Fruit fly (Drosophila melanogaster): Measurements from ENCODE around the gene pasi2.

pasi2 gene

DNA sequence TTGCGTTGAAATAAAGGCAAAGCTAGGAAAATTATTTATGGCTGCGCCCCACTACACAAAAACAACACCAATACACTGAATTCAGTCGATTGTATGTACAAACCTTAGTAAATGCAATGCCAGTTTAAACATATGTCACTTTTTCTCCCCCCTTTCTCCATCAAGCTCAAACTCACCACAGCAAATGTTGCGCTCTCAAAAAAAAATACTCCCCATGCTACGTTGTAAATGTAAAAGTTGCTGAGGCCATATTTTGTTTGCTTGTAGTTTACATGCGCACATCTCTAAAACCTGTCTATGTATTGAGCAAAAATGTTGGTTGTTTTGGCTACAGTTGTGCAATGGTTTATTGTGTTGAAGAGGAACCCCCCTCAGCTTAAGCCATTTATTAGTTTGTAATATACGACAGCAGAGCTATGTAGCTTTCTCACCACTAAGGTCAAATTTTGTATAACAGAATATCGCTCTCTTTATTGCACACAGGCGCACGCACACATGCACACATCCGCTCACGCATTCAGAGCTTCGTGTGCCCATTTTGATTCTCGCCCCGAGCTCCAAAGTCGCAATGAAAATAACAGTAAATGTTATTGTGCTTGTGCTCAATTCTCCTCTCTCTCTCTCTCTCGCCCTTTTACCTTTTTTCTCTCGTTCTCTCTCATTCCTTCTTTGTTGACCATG lies 17.8 kb downstream of the pasi2 start:
- TF ChIP-seq CTCF (optimal IDR thresholded peaks at IDR 0.05) = no peak
- TF ChIP-seq CG8478 (optimal IDR thresholded peaks at IDR 0.05) = no peak

DNA sequence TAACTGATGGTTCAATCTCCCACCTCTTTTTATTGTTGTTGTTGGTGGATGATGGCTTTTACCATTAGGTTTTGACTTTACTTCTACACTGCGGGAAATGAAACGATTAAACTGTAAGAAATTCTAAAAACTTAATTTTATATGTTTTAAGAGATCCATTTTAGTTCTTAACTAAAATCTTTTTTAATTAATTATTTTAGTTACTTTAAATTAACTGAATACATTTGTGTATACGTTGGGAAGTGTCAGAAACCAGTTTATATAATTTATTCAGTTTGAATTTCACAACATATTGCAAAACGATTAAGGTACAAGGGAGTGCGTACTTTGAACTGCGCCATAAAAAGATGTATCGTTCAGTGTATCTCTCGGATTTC lies 18.3 kb downstream of the pasi2 start:
- no peak for TF ChIP-seq CTCF (optimal IDR thresholded peaks at IDR 0.05)

DNA sequence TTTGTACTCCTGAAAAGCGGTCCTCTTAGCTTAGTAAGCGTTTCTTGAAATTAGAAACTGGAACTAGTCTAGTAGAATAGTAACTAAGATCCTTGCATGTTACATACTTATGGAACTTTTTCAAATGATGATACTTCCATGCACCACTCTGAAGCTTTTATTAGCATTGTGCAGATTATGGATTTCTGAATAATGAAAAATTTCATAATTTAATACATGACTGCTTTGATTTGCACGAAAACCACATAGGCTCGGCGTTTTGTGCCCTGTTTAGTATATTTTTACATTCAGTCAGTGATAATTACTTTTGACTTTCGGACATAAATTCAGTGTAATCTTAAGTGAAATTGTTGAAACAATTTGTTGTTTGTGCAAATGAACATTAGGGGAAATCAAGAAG lies 20.2 kb downstream of the pasi2 start, which contains the start of gene CG43675:
TSS of gene CG43675 (plus strand) at position 301 of the 400 bp plus-strand sequence.
- TF ChIP-seq CG8478 (optimal IDR thresholded peaks at IDR 0.05) (no peak), CTCF (optimal IDR thresholded peaks at IDR 0.05) (no peak)

DNA sequence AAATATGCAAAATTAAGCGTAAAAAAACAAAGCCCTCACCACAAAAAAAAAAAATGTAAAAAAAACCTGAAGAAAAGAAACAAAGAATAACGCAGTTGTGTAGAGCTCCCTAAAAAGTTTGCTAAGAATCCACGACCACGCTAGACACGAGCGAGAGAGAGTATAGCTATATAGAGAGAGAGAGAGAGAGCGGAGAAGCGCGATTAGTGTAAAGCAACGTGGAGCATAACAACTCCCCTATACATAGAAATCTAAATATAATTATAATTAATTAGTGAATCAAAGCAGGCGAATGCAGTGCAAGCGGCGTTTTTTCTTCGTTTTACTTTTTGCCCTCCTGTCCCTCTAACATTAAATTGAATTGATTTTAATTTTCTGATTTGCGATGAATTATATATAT lies 24.4 kb downstream of the pasi2 start:
- no peak for TF ChIP-seq CTCF (optimal IDR thresholded peaks at IDR 0.05)

DNA sequence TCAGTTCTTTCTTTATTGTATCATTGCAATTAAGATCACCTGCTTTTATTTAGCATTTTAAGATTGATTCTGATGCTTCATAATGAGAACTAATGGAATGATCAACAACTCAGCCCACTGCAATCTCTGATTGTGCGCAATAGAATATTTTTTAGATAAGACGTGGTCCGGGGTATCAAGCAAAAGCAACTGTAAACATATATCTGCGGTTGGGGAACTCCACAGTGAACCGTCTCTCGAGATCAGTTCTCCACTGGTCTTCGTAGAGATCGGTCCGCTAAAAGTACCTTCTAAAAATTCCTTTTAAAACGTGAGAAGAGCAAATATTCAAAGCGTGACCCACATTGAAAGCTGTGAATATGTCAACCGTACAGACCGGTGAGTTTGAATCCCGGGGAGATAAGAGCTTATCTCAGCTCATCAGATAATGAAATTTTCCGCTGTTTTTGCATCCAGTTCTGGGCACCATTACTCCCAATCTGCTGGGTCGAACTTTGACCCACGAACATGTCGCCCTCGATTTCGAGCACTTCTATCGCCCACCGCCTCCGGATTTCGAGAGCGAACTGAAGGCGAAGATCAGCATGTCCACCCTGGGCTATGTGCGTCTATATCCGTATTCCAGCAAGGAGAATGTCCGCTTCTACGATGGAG lies 28.2 kb downstream of the pasi2 start, which contains the start of gene CG18473:
TSS of gene CG18473 (plus strand) at position 240 of the 654 bp plus-strand sequence.
- no peak for TF ChIP-seq CTCF (optimal IDR thresholded peaks at IDR 0.05)
- TF ChIP-seq CG8478 (optimal IDR thresholded peaks at IDR 0.05) = no peak

DNA sequence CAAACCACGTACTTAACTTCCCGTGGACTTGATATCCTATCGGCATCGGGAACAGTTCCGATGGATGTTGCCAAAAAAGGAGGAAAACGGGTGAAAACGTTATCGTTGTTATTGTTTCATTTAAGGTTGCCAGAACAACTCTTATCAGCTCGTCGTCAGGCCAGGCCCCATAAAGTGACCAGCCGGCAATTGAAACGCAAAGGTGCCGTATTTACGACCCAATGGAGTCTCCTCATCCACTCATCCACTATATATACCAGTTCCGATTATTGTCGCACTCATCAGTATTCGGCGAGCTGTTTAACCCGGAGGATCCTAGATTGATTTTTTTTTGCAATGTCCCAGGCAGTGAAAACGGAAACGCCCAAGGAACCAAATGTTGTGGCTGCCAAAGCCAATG lies 30.2 kb downstream of the pasi2 start, which contains the start of gene Srr:
TSS of gene Srr (plus strand) at position 278 of the 400 bp plus-strand sequence.
- no peak for TF ChIP-seq CTCF (optimal IDR thresholded peaks at IDR 0.05)

DNA sequence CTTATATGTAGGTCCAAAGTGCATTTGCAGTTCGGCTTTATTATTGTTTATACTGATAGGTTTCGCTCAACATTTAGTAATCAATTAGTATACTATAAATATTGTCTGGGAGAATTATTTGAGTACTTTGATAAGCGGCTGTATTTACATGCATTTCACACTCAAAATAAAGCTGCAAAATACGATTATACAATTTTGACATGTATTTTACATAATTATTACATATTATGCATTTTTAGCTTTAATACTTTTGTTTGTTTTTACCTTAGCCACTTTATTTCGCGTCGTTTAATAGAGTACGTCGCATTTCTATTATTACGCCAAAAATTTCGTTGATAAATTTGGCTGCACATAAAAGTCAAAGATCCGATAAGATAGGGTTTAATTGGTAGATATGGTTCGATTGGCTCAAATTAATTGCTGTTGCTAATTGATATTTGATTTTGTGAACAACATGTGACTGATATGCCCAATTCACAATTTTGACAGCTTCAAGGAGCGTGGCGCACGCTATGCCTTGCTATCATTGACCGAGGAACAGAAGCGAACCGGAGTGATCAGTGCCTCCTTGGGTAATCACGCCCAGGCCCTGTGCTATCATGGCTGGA lies 31.0 kb downstream of the pasi2 start:
- TF ChIP-seq CTCF (optimal IDR thresholded peaks at IDR 0.05) (no peak), CG8478 (optimal IDR thresholded peaks at IDR 0.05) (no peak)

DNA sequence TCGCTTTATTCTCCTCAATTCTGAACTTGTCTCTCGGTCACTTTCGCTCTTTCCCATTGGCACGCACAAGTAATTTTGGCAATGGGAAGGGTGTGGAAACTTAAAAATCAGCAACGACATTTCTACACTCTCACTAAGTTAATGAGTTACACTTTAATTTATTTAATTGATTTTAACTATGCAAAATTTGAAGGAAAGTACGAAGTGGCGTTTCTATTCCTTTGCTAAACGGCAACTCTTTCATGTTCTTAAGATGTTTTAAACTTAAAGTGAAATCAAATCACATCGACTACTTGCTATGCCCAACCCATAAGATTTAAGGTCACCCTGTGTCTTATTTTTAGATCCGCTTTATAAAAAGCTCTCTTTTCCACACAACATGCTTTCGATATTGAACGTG lies 35.4 kb downstream of the pasi2 start:
- no peak for TF ChIP-seq CTCF (optimal IDR thresholded peaks at IDR 0.05)
- TF ChIP-seq CG8478 (optimal IDR thresholded peaks at IDR 0.05) = no peak

DNA sequence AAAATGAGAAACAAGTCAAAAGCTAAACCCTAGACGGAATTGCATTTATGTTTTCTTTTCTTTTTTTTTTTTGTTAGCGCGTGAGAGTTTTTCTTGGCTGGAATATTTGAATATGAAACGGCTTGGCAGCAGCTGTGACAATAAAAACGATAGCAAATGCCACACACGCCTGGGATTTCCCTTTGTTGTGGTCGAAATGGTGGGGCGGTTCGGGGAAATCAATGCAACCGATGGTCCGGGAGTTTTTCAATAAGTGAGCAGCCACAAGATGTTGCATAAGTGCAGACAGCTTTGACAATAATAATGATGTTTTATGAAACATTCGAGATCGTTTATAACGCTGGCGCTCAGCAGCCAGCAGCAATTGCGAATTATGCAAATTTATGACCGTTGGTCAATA lies 41.8 kb downstream of the pasi2 start:
- no peak for TF ChIP-seq CG8478 (optimal IDR thresholded peaks at IDR 0.05)
- no peak for TF ChIP-seq CTCF (optimal IDR thresholded peaks at IDR 0.05)

DNA sequence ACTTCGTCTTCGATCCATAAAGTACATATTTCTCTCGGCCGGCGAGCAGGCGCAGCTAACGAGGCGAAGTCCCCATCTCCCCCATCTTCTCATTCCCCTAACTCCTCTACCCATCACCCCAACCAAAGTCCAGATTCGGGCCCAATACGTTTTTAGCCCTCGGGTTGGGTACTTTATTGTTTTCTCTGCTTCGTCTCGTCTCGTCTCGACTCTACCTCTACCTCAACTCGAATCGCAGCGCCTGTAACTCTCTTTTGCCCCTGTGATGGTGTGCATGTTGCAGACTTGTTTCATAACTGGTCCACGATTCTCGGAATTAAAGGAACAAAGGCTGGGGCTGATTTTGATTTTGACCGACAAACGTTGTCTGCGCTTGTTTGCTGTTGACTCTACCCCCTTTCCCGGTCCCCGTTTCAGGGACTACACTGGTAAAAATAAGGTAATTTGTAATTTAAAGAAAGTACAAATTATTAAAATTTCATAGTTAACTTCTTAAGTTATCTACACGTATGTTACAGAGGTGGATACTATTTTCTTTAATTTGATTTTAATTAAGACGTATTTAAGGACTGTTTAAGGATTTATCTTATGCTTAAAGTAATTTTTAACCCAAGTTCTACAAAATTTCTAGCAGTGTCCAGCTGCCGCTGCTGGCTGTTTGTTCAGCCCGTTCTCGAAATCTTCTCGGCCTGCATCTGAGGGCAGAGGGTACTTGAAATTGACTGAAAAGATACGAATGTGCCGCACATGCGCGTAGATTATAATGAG lies 43.9 kb downstream of the pasi2 start:
- TF ChIP-seq CTCF (optimal IDR thresholded peaks at IDR 0.05) = no peak
- no peak for TF ChIP-seq CG8478 (optimal IDR thresholded peaks at IDR 0.05)

DNA sequence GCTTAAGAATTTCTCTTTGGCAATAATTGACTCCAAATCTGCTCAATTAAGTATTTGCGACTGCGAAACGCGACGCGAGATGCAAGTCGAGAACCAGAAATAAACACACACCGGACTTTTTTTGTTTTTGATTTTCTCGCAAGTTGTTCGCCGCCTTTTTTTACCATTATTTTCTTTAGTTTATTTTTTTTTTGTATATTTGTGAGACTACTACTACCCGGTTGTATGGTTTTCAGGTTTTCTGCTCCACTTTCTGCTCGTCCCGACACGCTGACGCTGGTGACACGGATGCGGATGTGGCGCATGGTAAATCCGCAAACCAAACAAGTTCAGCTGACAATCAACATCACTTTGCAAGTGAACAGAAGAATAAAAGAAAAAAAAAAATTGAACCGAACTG lies 46.0 kb downstream of the pasi2 start:
- TF ChIP-seq CG8478 (optimal IDR thresholded peaks at IDR 0.05) (no peak), CTCF (optimal IDR thresholded peaks at IDR 0.05) (no peak)

DNA sequence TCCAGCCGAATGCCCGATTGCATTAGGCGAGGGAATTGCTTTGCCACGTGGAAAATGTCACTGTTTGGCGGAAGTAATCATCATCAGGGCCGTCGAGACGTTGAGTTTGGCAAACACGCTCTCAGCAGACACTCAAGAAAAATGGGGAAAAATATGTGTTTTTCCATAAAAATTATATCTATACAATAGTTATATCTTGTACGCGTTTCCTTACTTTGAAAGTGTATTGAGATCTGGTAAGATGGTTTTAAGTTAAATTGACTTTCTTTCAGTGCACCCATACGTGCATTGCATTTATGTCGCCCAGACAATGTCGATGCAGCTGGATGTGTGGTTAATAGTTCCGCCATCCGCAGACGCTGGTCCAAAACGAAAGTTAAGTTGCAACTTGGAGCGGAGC lies 51.0 kb downstream of the pasi2 start:
- no peak for TF ChIP-seq CTCF (optimal IDR thresholded peaks at IDR 0.05)
- TF ChIP-seq CG8478 (optimal IDR thresholded peaks at IDR 0.05) = no peak

All from S2 (cell line).